Worm (Caenorhabditis elegans) whole organism, early embryonic: ENCODE results near the gene col-79.

ENCODE experiments used
- ama-1 ChIP-seq: fragments of 150-350 bp; optimal IDR thresholded peaks from 2 replicates; lab custom pipeline; 2014
- hmg-4 ChIP-seq: fragments of 200-800 bp; sonication (Bioruptor generic); optimal IDR thresholded peaks from 2 replicates; lab custom pipeline; 2018; ENCODE audit warnings: mild to moderate bottlenecking, missing genetic modification characterization, missing compliant biosample characterization
- hnd-1 ChIP-seq: sonication (generic microtip); optimal IDR thresholded peaks from 2 replicates; lab custom pipeline; 2016; ENCODE audit warnings: missing genetic modification characterization, missing compliant biosample characterization

DNA sequence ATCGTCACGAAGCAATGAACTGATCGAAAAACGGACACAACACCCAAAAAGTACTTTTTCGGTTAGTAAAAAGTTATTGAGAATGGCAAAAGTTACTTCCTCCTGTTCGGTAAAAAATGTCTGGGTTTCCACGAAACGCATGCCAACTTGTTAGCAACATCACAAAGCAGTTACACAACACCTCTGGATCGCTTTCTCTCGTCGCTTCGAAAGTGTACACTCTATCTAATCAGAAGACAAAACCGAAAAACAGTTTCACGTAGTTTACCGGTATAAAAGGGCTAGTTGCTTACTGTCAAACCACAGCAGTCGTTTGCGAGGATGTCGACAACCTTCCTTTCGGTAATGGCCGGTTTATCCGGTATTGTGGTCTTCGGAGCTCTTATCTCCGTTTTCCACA lies 3.5 kb downstream of the col-79 start, which contains the start of gene col-80:
- TF ChIP-seq ama-1 (no peak), hmg-4 (GFP tag; lab: Kevin White, UChicago) (no peak), hnd-1 (tag; lab: Kevin White, UChicago) (no peak)
